Fruit fly (Drosophila melanogaster): ENCODE data around the gene Eip74EF.

DNA sequence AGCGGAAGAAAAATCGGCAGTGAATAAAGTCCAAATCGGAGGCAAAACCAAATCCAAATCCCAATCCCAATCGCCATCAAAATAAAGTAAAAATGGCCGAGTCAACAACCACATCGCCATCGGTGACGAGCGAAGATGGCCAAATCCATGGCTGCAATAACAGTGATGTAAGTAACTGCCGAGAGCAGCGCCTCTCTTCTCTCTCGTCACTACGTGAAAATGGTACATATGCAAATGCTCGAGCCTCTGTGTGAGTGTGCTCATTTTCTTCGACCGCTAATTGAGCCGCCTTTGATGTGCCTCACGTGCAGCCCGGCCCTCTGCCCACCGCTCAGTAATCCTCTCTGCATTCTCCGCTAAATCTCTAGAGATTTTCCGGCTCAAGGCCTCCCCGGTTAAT is 84.7 kb downstream of the Eip74EF start:
- TF ChIP-seq rn (GFP tag; IDR thresholded peaks at IDR 0.05) (no peak), gl (tag; optimal IDR thresholded peaks at IDR 0.05) (no peak), CG10348 (GFP tag; IDR thresholded peaks at IDR 0.05) (no peak), CG8301 (tag; optimal IDR thresholded peaks at IDR 0.05) (no peak), Pif1A (GFP tag; optimal IDR thresholded peaks at IDR 0.05) (no peak), EcR (GFP tag; optimal IDR thresholded peaks at IDR 0.05) (no peak), CG15710 (tag; optimal IDR thresholded peaks at IDR 0.05) (no peak), CG34367 (tag; optimal IDR thresholded peaks at IDR 0.05) (no peak)
